Worm (Caenorhabditis elegans) whole organism, young adult: ENCODE measurements around the gene H01G02.4.

Source experiments
- B0035.1 ChIP-seq: sonication (generic microtip); optimal IDR thresholded peaks from 2 replicates; lab custom pipeline; 2016; ENCODE audit warnings: missing genetic modification characterization, mild to moderate bottlenecking, missing compliant biosample characterization, missing genotype, missing genetic modification reagents
- B0261.1 ChIP-seq: sonication (generic microtip); optimal IDR thresholded peaks from 2 replicates; lab custom pipeline; 2016; ENCODE audit warnings: mild to moderate bottlenecking, missing genetic modification characterization, moderate library complexity, missing compliant biosample characterization
- B0336.3 ChIP-seq: fragments of 200-800 bp; sonication (Bioruptor generic); IDR thresholded peaks from 2 replicates; pipeline ENCODE4 v1.3.6; 2022; ENCODE audit warnings: missing genetic modification characterization, missing compliant biosample characterization
- D2030.7 ChIP-seq: fragments of 200-800 bp; sonication (Bioruptor generic); IDR thresholded peaks from 2 replicates; pipeline ENCODE4 v1.3.6; 2022; ENCODE audit warnings: missing genetic modification reagents, missing genetic modification characterization, missing compliant biosample characterization
- F22D6.2 ChIP-seq: sonication (generic microtip); optimal IDR thresholded peaks from 2 replicates; lab custom pipeline; 2016; ENCODE audit warnings: mild to moderate bottlenecking, missing genetic modification characterization, missing compliant biosample characterization
- F52B5.7 ChIP-seq: sonication (generic microtip); optimal IDR thresholded peaks from 2 replicates; lab custom pipeline; 2016; ENCODE audit warnings: mild to moderate bottlenecking, missing genetic modification characterization, missing compliant biosample characterization
- F55B11.4 ChIP-seq: sonication (generic microtip); optimal IDR thresholded peaks from 2 replicates; lab custom pipeline; 2016; ENCODE audit warnings: missing compliant biosample characterization, missing genetic modification characterization, borderline replicate concordance; ENCODE audit not compliant: insufficient read depth
- K12H6.12 ChIP-seq: fragments of 200-800 bp; sonication (Bioruptor generic); optimal IDR thresholded peaks from 2 replicates; lab custom pipeline; 2018; ENCODE audit warnings: mild to moderate bottlenecking, missing genetic modification characterization, missing compliant biosample characterization
- T07F8.4 ChIP-seq: sonication (generic microtip); optimal IDR thresholded peaks from 2 replicates; lab custom pipeline; 2016; ENCODE audit warnings: mild to moderate bottlenecking, missing genetic modification characterization, moderate library complexity, missing compliant biosample characterization
- Y53F4B.3 ChIP-seq: fragments of 200-800 bp; sonication (Bioruptor generic); IDR thresholded peaks from 2 replicates; pipeline ENCODE4 v1.3.6; 2022; ENCODE audit warnings: missing genetic modification reagents, missing genetic modification characterization, missing compliant biosample characterization
- Y53G8AR.9 ChIP-seq: fragments of 200-800 bp; sonication (Bioruptor generic); conservative IDR thresholded peaks from 2 replicates; pipeline ENCODE4 v1.3.6; 2022; ENCODE audit warnings: missing genetic modification reagents, missing genetic modification characterization, missing compliant biosample characterization
- Y79H2A.3 ChIP-seq: fragments of 200-800 bp; sonication (Bioruptor generic); conservative IDR thresholded peaks from 2 replicates; pipeline ENCODE4 v1.3.6; 2022; ENCODE audit warnings: missing genetic modification reagents, missing genetic modification characterization, missing compliant biosample characterization
- Y95B8A.8 ChIP-seq: fragments of 200-800 bp; sonication (Bioruptor generic); IDR thresholded peaks from 2 replicates; pipeline ENCODE4 v1.3.6; 2022; ENCODE audit warnings: missing genetic modification reagents, missing genetic modification characterization, missing compliant biosample characterization
- ZK185.1 ChIP-seq: sonication (generic microtip); optimal IDR thresholded peaks from 2 replicates; lab custom pipeline; 2016; ENCODE audit warnings: mild to moderate bottlenecking, missing genetic modification characterization, missing compliant biosample characterization; ENCODE audit not compliant: poor library complexity, severe bottlenecking
- akir-1 ChIP-seq: fragments of 200-800 bp; sonication (Bioruptor generic); optimal IDR thresholded peaks from 2 replicates; lab custom pipeline; 2018; ENCODE audit warnings: mild to moderate bottlenecking, missing genetic modification characterization, moderate library complexity, missing compliant biosample characterization
- athp-1 ChIP-seq: sonication (generic microtip); optimal IDR thresholded peaks from 2 replicates; lab custom pipeline; 2017; ENCODE audit warnings: mild to moderate bottlenecking, missing genetic modification characterization, missing compliant biosample characterization
- attf-5 ChIP-seq: fragments of 200-800 bp; sonication (Bioruptor generic); optimal IDR thresholded peaks from 2 replicates; lab custom pipeline; 2018; ENCODE audit warnings: mild to moderate bottlenecking, missing genetic modification characterization, missing compliant biosample characterization
- ccch-3 ChIP-seq: fragments of 200-800 bp; sonication (Bioruptor generic); optimal IDR thresholded peaks from 2 replicates; lab custom pipeline; 2018; ENCODE audit warnings: mild to moderate bottlenecking, missing genetic modification characterization, missing compliant biosample characterization
- ceh-27 ChIP-seq: fragments of 200-800 bp; sonication (Bioruptor generic); optimal IDR thresholded peaks from 2 replicates; lab custom pipeline; 2018; ENCODE audit warnings: mild to moderate bottlenecking, missing genetic modification characterization, moderate library complexity, missing compliant biosample characterization
- ceh-79 ChIP-seq: sonication (generic microtip); optimal IDR thresholded peaks from 2 replicates; lab custom pipeline; 2017; ENCODE audit warnings: mild to moderate bottlenecking, missing genetic modification characterization, missing compliant biosample characterization
- chd-7 ChIP-seq: sonication (generic microtip); optimal IDR thresholded peaks from 2 replicates; lab custom pipeline; 2016; ENCODE audit warnings: mild to moderate bottlenecking, missing genetic modification characterization, moderate library complexity, missing compliant biosample characterization
- efl-1 ChIP-seq: fragments of 150-350 bp; optimal IDR thresholded peaks from 2 replicates; lab custom pipeline; 2014; ENCODE audit warnings: missing biosample characterization, missing genetic modification reagents, missing genetic modification characterization
- egl-44 ChIP-seq: fragments of 200-800 bp; sonication (Bioruptor generic); IDR thresholded peaks from 2 replicates; pipeline ENCODE4 v1.3.6; 2022; ENCODE audit warnings: missing genetic modification reagents, missing genetic modification characterization, missing compliant biosample characterization
- egrh-3 ChIP-seq: fragments of 200-800 bp; sonication (Bioruptor generic); IDR thresholded peaks from 2 replicates; pipeline ENCODE4 v1.3.6; 2022; ENCODE audit warnings: missing genetic modification reagents, missing genetic modification characterization, missing compliant biosample characterization
- hrde-1 ChIP-seq: sonication (generic microtip); optimal IDR thresholded peaks from 2 replicates; lab custom pipeline; 2016; ENCODE audit warnings: missing genetic modification characterization, mild to moderate bottlenecking, missing compliant biosample characterization, moderate library complexity, missing genotype, missing genetic modification reagents, borderline replicate concordance
- hsf-1 ChIP-seq: fragments of 200-800 bp; sonication (Bioruptor generic); IDR thresholded peaks from 2 replicates; pipeline ENCODE4 v1.3.6; 2022; ENCODE audit warnings: missing genetic modification reagents, missing genetic modification characterization, missing compliant biosample characterization
- let-526 ChIP-seq: fragments of 200-800 bp; sonication (Bioruptor generic); IDR thresholded peaks from 2 replicates; pipeline ENCODE4 v1.3.6; 2022; ENCODE audit warnings: missing genetic modification reagents, missing genetic modification characterization, missing compliant biosample characterization
- lin-26 ChIP-seq: fragments of 200-800 bp; sonication (Bioruptor generic); IDR thresholded peaks from 2 replicates; pipeline ENCODE4 v1.3.6; 2022; ENCODE audit warnings: missing genetic modification reagents, missing genetic modification characterization, missing compliant biosample characterization
- lin-35 ChIP-seq, 3 experiments: fragments of 150-350 bp in 2 of 3; sonication (generic microtip) in 1 of 3; optimal IDR thresholded peaks; 2 replicates each; lab custom pipeline; 2014 to 2018; ENCODE audit warnings: missing biosample characterization in 3 of 3, missing genetic modification characterization in 3 of 3, missing genetic modification reagents in 3 of 3
- lin-40 ChIP-seq: sonication (generic microtip); optimal IDR thresholded peaks from 2 replicates; lab custom pipeline; 2016; ENCODE audit warnings: missing genetic modification characterization, mild to moderate bottlenecking, missing compliant biosample characterization, missing genotype, missing genetic modification reagents
- madf-10 ChIP-seq: sonication (generic microtip); optimal IDR thresholded peaks from 2 replicates; lab custom pipeline; 2016; ENCODE audit warnings: mild to moderate bottlenecking, missing genetic modification characterization, missing compliant biosample characterization
- madf-6 ChIP-seq: fragments of 200-800 bp; sonication (Bioruptor generic); IDR thresholded peaks from 2 replicates; pipeline ENCODE4 v1.3.6; 2022; ENCODE audit warnings: missing genetic modification reagents, missing genetic modification characterization, missing compliant biosample characterization
- madf-8 ChIP-seq: fragments of 200-800 bp; sonication (Bioruptor generic); conservative IDR thresholded peaks from 2 replicates; pipeline ENCODE4 v1.3.6; 2022; ENCODE audit warnings: missing genetic modification reagents, missing genetic modification characterization, missing compliant biosample characterization
- mes-4 ChIP-seq: sonication (generic microtip); optimal IDR thresholded peaks from 2 replicates; lab custom pipeline; 2016; ENCODE audit warnings: missing genotype, missing genetic modification characterization, missing compliant biosample characterization
- nhr-80 ChIP-seq: sonication (generic microtip); optimal IDR thresholded peaks from 2 replicates; lab custom pipeline; 2016; ENCODE audit warnings: missing genetic modification characterization, missing compliant biosample characterization
- nhr-90 ChIP-seq: sonication (generic microtip); optimal IDR thresholded peaks from 2 replicates; lab custom pipeline; 2016; ENCODE audit warnings: missing genotype, mild to moderate bottlenecking, missing genetic modification characterization, missing compliant biosample characterization
- sdz-38 ChIP-seq: sonication (generic microtip); optimal IDR thresholded peaks from 2 replicates; lab custom pipeline; 2016; ENCODE audit warnings: missing genotype, missing genetic modification characterization, missing compliant biosample characterization
- snpc-3.4 ChIP-seq: sonication (generic microtip); optimal IDR thresholded peaks from 2 replicates; lab custom pipeline; 2017; ENCODE audit warnings: missing genetic modification characterization, mild to moderate bottlenecking, missing compliant biosample characterization, antibody characterized with exemption, moderate library complexity, missing genotype, missing genetic modification reagents
- tbp1 ChIP-seq: fragments of 200-800 bp; sonication (Bioruptor generic); optimal IDR thresholded peaks from 2 replicates; lab custom pipeline; 2018; ENCODE audit warnings: mild to moderate bottlenecking, missing genetic modification characterization, missing compliant biosample characterization
- zfh-2 ChIP-seq: fragments of 200-800 bp; sonication (Bioruptor generic); conservative IDR thresholded peaks from 2 replicates; pipeline ENCODE4 v1.3.6; 2022; ENCODE audit warnings: missing genetic modification reagents, missing genetic modification characterization, missing compliant biosample characterization
- ztf-22 ChIP-seq: fragments of 200-800 bp; sonication (Bioruptor generic); optimal IDR thresholded peaks from 2 replicates; lab custom pipeline; 2018; ENCODE audit warnings: mild to moderate bottlenecking, missing genetic modification characterization, moderate library complexity, missing compliant biosample characterization
- ztf-25 ChIP-seq: fragments of 200-800 bp; sonication (Bioruptor generic); IDR thresholded peaks from 2 replicates; pipeline ENCODE4 v1.3.6; 2022; ENCODE audit warnings: missing genetic modification reagents, missing genetic modification characterization, missing compliant biosample characterization

H01G02.4 gene

ce11 chrIV:11820067-11820913 is 17.3 kb upstream of the H01G02.4 start (continued):
- TF ChIP-seq Y53G8AR.9 (GFP tag; lab: Robert Waterston, UW), result peak; percentile 70; the same call in 1 of the 2 replicates
- no peak for TF ChIP-seq attf-5
- peak; percentile 58 for TF ChIP-seq tbp1
- peak; percentile 58 for TF ChIP-seq ceh-79 (tag; lab: Kevin White, UChicago)
- TF ChIP-seq athp-1 (tag; lab: Kevin White, UChicago), result peak; percentile 79
- peak; percentile 31 for TF ChIP-seq madf-8
- TF ChIP-seq ceh-27 (GFP tag; lab: Kevin White, UChicago), result no peak
- peak; percentile 8 for TF ChIP-seq B0035.1 (tag; lab: Kevin White, UChicago)
- TF ChIP-seq lin-40 (tag; lab: Kevin White, UChicago), result no peak
- TF ChIP-seq hsf-1 (GFP tag; lab: Robert Waterston, UW), result peak; percentile 79
- TF ChIP-seq let-526 (GFP tag; lab: Robert Waterston, UW), result peak; percentile 43; the same call in 1 of the 2 replicates
- TF ChIP-seq Y79H2A.3, result peak; percentile 92
- TF ChIP-seq snpc-3.4, result peak; percentile 64
- TF ChIP-seq Y95B8A.8, result peak; percentile 60; the same call in 1 of the 2 replicates
- no peak for TF ChIP-seq nhr-90 (tag; lab: Kevin White, UChicago)
- peak; percentile 79; the same call in 1 of the 2 replicates for TF ChIP-seq ztf-25
- TF ChIP-seq madf-10 (tag; lab: Kevin White, UChicago), result no peak
- TF ChIP-seq hrde-1 (tag; lab: Kevin White, UChicago), result peak; percentile 60
- no peak for TF ChIP-seq akir-1 (GFP tag; lab: Kevin White, UChicago)
- TF ChIP-seq lin-35 (GFP tag; optimal IDR thresholded peaks at IDR 0.05; lab: Kevin White, UChicago), result peak in 2 of 3 experiments; percentile 31 to 66
- TF ChIP-seq mes-4, result no peak
- TF ChIP-seq egrh-3 (GFP tag; lab: Robert Waterston, UW), result no peak
- peak; percentile 14 for TF ChIP-seq chd-7 (tag; lab: Kevin White, UChicago)
- TF ChIP-seq F22D6.2, result no peak
- peak; percentile 53 for TF ChIP-seq ZK185.1 (tag; lab: Kevin White, UChicago)
- TF ChIP-seq efl-1 (GFP tag; lab: Kevin White, UChicago), result peak; percentile 5
- no peak for TF ChIP-seq ztf-22
- no peak for TF ChIP-seq B0261.1
- TF ChIP-seq B0336.3 (GFP tag; lab: Robert Waterston, UW), result peak; percentile 72
- TF ChIP-seq T07F8.4 (tag; lab: Kevin White, UChicago), result no peak
- peak; percentile 74 for TF ChIP-seq madf-6 (GFP tag; lab: Robert Waterston, UW)
- no peak for TF ChIP-seq sdz-38 (tag; lab: Kevin White, UChicago)
- TF ChIP-seq egl-44 (GFP tag; lab: Robert Waterston, UW), result 0 out of 2 replicates have a peak, but pooled peaks have one; percentile 7

- 0 out of 2 replicates have a peak, but pooled peaks have one; percentile 11 for TF ChIP-seq zfh-2 (GFP tag; lab: Robert Waterston, UW)
- TF ChIP-seq mes-4, result no peak
These were observed 11.0 kb upstream of the H01G02.4 start, which contains the start of gene M117.1 for ce11 chrIV:11813901-11814300. Gene M117.1, plus strand, starts transcription at chrIV:11814247.

DNA sequence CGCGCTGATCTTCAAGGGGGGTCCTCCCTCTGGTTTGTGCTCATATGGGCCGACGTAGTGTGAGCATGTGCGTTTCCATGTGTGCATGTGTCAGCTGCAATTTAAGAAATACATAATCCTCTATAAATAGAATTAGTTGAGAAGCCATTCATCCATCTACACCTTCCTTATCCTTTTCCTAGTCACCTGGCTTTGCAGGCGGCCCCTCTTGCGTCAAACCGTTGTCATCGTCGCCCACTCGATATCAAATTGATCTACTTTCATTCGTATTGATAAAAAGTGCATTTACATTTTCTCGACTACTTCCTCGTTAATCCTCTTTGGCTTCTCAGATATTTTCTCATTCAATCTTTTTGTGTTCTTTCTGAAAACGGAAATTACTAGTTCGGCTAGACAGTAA is 9.1 kb upstream of the H01G02.4 start:
- TF ChIP-seq ccch-3 (GFP tag; lab: Kevin White, UChicago), result no peak
- no peak for TF ChIP-seq F52B5.7 (tag; lab: Kevin White, UChicago)
- TF ChIP-seq F22D6.2, result no peak
- no peak for TF ChIP-seq D2030.7 (GFP tag; lab: Robert Waterston, UW)
- TF ChIP-seq F55B11.4 (tag; lab: Kevin White, UChicago), result no peak
- no peak for TF ChIP-seq lin-26
- TF ChIP-seq Y95B8A.8, result no peak
- no peak for TF ChIP-seq K12H6.12 (tag; lab: Kevin White, UChicago)
- TF ChIP-seq Y53F4B.3 (GFP tag; lab: Robert Waterston, UW), result no peak
- TF ChIP-seq nhr-80 (tag; lab: Kevin White, UChicago), result no peak
